Worm (Caenorhabditis elegans): ENCODE measurements around the gene B0273.115.
"Not testable (repeated sequence)": the region's sequence is repeated elsewhere in the genome, so short reads cannot be mapped to it uniquely, and the experiment has no call there.

The B0273.115 gene

DNA sequence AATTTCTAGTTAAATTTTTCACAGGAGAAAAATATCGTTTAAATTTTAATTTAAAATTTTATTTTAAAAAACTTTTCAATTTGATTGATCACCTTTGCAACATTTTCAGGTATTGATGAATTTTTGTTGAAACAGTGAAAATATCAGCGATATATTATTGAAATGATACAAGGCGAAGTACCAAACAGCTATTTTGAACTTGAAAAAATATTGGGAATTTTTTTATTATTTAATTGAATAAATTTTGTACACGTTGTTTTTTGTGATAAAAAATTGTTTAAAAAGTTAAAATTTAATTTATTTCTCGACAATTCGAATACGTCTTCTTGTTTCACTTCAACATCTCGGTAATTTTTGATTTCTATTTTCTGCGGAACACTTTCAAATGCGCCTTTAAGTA, 2.7 kb upstream of the B0273.115 start, which contains the start of gene B0273.1:
B0273.1 (plus strand) TSS at position 301 of the 400 bp plus-strand sequence.
- TF ChIP-seq lsy-12 (tag; optimal IDR thresholded peaks at IDR 0.05) (no peak), ceh-28 (tag; optimal IDR thresholded peaks at IDR 0.05) (no peak), elt-2 (tag; optimal IDR thresholded peaks at IDR 0.05) (no peak), ama-1 (optimal IDR thresholded peaks at IDR 0.05) (no peak), skn-1 (tag; optimal IDR thresholded peaks at IDR 0.05) (no peak), jun-1 (tag; optimal IDR thresholded peaks at IDR 0.05) (no peak), nhr-67 (tag; optimal IDR thresholded peaks at IDR 0.05) (no peak), nhr-28 (tag; optimal IDR thresholded peaks at IDR 0.05) (no peak), snpc-4 (tag; optimal IDR thresholded peaks at IDR 0.05) (no peak), tbx-2 (tag; optimal IDR thresholded peaks at IDR 0.05) (no peak), nhr-25 (tag; optimal IDR thresholded peaks at IDR 0.05) (no peak), lin-39 (tag; optimal IDR thresholded peaks at IDR 0.05) (no peak), fkh-10 (GFP tag; optimal IDR thresholded peaks at IDR 0.05) (no peak), unc-39 (tag; optimal IDR thresholded peaks at IDR 0.05) (no peak), nhr-43 (tag; optimal IDR thresholded peaks at IDR 0.05; ENCODE audit: poor library complexity, severe bottlenecking) (no peak), mdl-1 (tag; optimal IDR thresholded peaks at IDR 0.05) (no peak), pha-4 (tag; optimal IDR thresholded peaks at IDR 0.05) (no peak)

DNA sequence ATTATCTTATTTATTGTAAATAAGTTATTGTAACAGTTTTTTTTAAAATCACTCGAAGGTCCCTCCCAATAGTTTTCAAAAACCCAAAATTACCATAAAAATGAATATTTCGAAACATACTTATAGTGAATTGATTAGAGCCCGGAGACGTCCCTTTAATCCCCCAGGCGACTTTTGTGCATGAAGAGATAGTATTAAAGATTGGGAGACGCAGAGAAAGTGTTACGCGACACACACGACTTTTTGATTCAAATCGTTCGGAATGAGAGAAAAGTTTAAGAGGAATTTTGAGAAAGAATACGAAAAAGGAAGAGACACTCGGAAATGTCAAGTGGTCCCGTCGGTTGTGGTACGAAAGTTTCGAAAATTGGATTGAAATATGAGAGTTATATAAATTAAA, 2.2 kb upstream of the B0273.115 start:
- TF ChIP-seq ceh-28 (tag; optimal IDR thresholded peaks at IDR 0.05) (no peak), nhr-77 (tag; optimal IDR thresholded peaks at IDR 0.05) (no peak), elt-3 (tag; optimal IDR thresholded peaks at IDR 0.05) (no peak), mdl-1 (tag; optimal IDR thresholded peaks at IDR 0.05) (no peak), ZK546.5 (tag; optimal IDR thresholded peaks at IDR 0.05) (no peak), jun-1 (tag; optimal IDR thresholded peaks at IDR 0.05) (no peak), sea-2 (GFP tag; optimal IDR thresholded peaks at IDR 0.05) (no peak), nhr-237 (tag; optimal IDR thresholded peaks at IDR 0.05) (no peak), nhr-23 (tag; optimal IDR thresholded peaks at IDR 0.05) (no peak), fkh-2 (tag; optimal IDR thresholded peaks at IDR 0.05) (no peak), ceh-16 (tag; optimal IDR thresholded peaks at IDR 0.05) (no peak)

DNA sequence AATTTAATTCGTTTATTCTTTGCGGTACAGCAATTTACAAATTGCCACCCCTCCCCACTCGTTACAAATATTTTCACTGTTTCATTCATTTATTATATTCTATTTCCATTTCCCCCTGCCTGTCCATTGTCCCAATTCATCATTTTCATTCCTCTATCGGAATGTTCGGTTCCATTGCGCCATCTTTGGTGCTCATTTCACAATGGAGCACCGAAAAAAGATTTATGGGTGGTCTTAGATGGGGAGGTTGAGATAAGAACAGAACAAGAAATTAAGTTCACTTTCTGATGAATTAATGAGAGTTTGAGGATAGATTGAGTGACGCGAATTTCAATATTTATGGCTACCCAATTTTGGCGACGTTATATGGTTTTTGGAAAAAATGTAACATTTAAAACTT, 1.2 kb upstream of the B0273.115 start:
- TF ChIP-seq snpc-4 (tag; optimal IDR thresholded peaks at IDR 0.05) (no peak), elt-1 (tag; optimal IDR thresholded peaks at IDR 0.05) (no peak), nhr-28 (tag; optimal IDR thresholded peaks at IDR 0.05) (no peak), fkh-2 (tag; optimal IDR thresholded peaks at IDR 0.05) (no peak), hmg-11 (tag; optimal IDR thresholded peaks at IDR 0.05) (no peak), lin-15B (tag; optimal IDR thresholded peaks at IDR 0.05) (no peak), nfya-1 (tag; optimal IDR thresholded peaks at IDR 0.05; ENCODE audit: insufficient read depth) (no peak), skn-1 (tag; optimal IDR thresholded peaks at IDR 0.05) (no peak), elt-2 (tag; optimal IDR thresholded peaks at IDR 0.05) (no peak)

- TF ChIP-seq pha-4 (tag; optimal IDR thresholded peaks at IDR 0.05); sea-2 (GFP tag; optimal IDR thresholded peaks at IDR 0.05); daf-12 (tag; optimal IDR thresholded peaks at IDR 0.05): not testable (repeated sequence)
Observed at ce11 chrIV:5486208-5486731, 4.7 kb downstream of the B0273.115 start, which contains the start of the genes snpc-3.1 and puf-7. Gene snpc-3.1 (minus strand): TSS chrIV:5486258. Gene puf-7 (plus strand): TSS chrIV:5486713.

DNA sequence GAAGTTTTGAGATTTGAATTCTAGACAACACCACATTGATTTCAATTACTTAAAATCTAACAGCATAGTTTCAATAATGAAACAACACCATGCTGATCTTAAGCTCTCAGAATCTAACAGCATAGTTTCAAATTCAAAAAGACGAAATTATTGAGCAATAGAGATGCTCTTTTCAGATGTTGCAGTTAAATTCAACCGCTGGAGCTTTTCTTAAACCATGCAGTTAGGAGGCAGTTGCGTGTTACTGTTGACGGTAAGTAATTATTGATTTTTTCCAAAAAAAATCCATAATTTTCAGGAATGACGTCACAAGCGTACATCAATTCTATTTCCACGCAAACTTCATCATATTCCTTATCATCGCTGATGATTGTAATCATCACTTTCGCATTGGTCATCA, 8.2 kb downstream of the B0273.115 start, which contains the start of gene T11F8.5:
T11F8.5 (plus strand) TSS at position 301 of the 400 bp plus-strand sequence.
- TF ChIP-seq sea-2 (GFP tag; optimal IDR thresholded peaks at IDR 0.05) (no peak), nhr-76 (tag; optimal IDR thresholded peaks at IDR 0.05) (no peak), daf-12 (tag; optimal IDR thresholded peaks at IDR 0.05) (no peak), ama-1 (optimal IDR thresholded peaks at IDR 0.05) (no peak), nhr-43 (tag; optimal IDR thresholded peaks at IDR 0.05; ENCODE audit: poor library complexity, severe bottlenecking) (no peak), nhr-28 (tag; optimal IDR thresholded peaks at IDR 0.05) (no peak)

DNA sequence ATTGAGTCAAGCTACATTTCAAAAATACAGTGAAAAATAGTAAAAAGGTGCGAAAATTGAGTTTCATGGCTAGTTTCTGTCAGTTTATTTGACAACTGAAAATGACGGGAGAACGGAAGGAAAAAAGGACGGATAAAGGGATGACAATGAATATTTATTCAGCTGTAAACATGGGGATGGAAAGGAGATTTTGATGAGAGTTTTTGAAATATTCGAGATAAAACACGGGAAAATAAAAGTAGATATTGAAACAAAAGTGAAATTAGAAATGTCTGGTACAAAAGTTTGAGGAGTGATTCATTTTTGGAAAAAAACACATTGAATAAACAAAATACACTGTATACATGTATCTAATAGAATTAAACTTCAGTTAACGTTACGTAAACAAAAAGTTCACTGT, 8.7 kb downstream of the B0273.115 start, which contains the start of gene T11F8.12:
T11F8.12 (minus strand) TSS at position 101 of the 400 bp plus-strand sequence.
- TF ChIP-seq aly-2 (tag; optimal IDR thresholded peaks at IDR 0.05) (no peak), nhr-23 (tag; optimal IDR thresholded peaks at IDR 0.05) (no peak)
